Fruit fly (Drosophila melanogaster) whole organism, prepupa: ENCODE results near the gene ro.

Source experiments
- Blimp-1 ChIP-seq: fragments of 200-800 bp; sonication (Bioruptor generic); optimal IDR thresholded peaks from 3 replicates; lab custom pipeline; 2017; ENCODE audit warnings: missing biosample characterization, missing genetic modification characterization, mild to moderate bottlenecking, moderate library complexity, missing genetic modification reagents
- CG10669 ChIP-seq: fragments of 200-800 bp; sonication (Bioruptor generic); optimal IDR thresholded peaks from 3 replicates; lab custom pipeline; 2018; ENCODE audit warnings: missing biosample characterization, mild to moderate bottlenecking, missing genetic modification characterization, moderate library complexity
- CG11294 ChIP-seq: fragments of 200-800 bp; sonication (Bioruptor generic); IDR thresholded peaks from 2 replicates; pipeline ENCODE4 v1.3.6; 2022; ENCODE audit warnings: missing biosample characterization, missing genetic modification characterization
- CG11762 ChIP-seq: fragments of 200-800 bp; sonication (Bioruptor generic); optimal IDR thresholded peaks from 3 replicates; lab custom pipeline; 2016; ENCODE audit warnings: missing biosample characterization, missing genetic modification characterization; ENCODE audit not compliant: insufficient read depth
- CG11902 ChIP-seq: fragments of 200-800 bp; sonication (Bioruptor generic); optimal IDR thresholded peaks from 3 replicates; lab custom pipeline; 2016; ENCODE audit warnings: missing biosample characterization, missing genetic modification characterization
- CG1621 ChIP-seq: fragments of 200-800 bp; sonication (Bioruptor generic); optimal IDR thresholded peaks from 3 replicates; lab custom pipeline; 2018; ENCODE audit warnings: missing biosample characterization, mild to moderate bottlenecking, missing genetic modification characterization
- CG16779 ChIP-seq: fragments of 200-800 bp; sonication (Bioruptor generic); optimal IDR thresholded peaks from 3 replicates; lab custom pipeline; 2017; ENCODE audit warnings: missing biosample characterization, mild to moderate bottlenecking, missing genetic modification characterization
- CG3032 ChIP-seq: fragments of 200-800 bp; optimal IDR thresholded peaks from 2 replicates; lab custom pipeline; 2019; ENCODE audit warnings: missing biosample characterization, mild to moderate bottlenecking, missing genetic modification characterization, moderate library complexity
- CG31627 ChIP-seq: fragments of 200-800 bp; sonication (Bioruptor generic); optimal IDR thresholded peaks from 3 replicates; lab custom pipeline; 2016; ENCODE audit warnings: missing biosample characterization, missing genetic modification characterization
- CG32006 ChIP-seq: fragments of 200-800 bp; sonication (Bioruptor generic); optimal IDR thresholded peaks from 3 replicates; lab custom pipeline; 2017; ENCODE audit warnings: missing biosample characterization, mild to moderate bottlenecking, missing genetic modification characterization
- CG34406 ChIP-seq: fragments of 200-800 bp; sonication (Bioruptor generic); optimal IDR thresholded peaks from 3 replicates; lab custom pipeline; 2016; ENCODE audit warnings: missing biosample characterization, missing genetic modification characterization
- CG3919 ChIP-seq: fragments of 200-800 bp; sonication (Bioruptor generic); optimal IDR thresholded peaks from 3 replicates; lab custom pipeline; 2016; ENCODE audit warnings: missing biosample characterization, missing genetic modification characterization
- CG4318 ChIP-seq: fragments of 200-800 bp; sonication (Bioruptor generic); optimal IDR thresholded peaks from 3 replicates; lab custom pipeline; 2017; ENCODE audit warnings: missing biosample characterization, mild to moderate bottlenecking, missing genetic modification characterization
- CG6163 ChIP-seq: fragments of 200-800 bp; sonication (Bioruptor generic); IDR thresholded peaks from 3 replicates; pipeline ENCODE4 v1.3.6; 2022; ENCODE audit warnings: missing biosample characterization, missing genetic modification characterization
- CG6792 ChIP-seq: fragments of 200-800 bp; sonication (Bioruptor generic); optimal IDR thresholded peaks from 3 replicates; lab custom pipeline; 2016; ENCODE audit warnings: missing biosample characterization, missing genetic modification characterization
- CG6808 ChIP-seq: fragments of 200-800 bp; sonication (Bioruptor generic); optimal IDR thresholded peaks from 3 replicates; lab custom pipeline; 2017; ENCODE audit warnings: missing biosample characterization, missing genetic modification characterization, mild to moderate bottlenecking, moderate library complexity, missing genetic modification reagents
- CG6854 ChIP-seq: fragments of 200-800 bp; sonication (Bioruptor generic); optimal IDR thresholded peaks from 2 replicates; lab custom pipeline; 2017; ENCODE audit warnings: missing biosample characterization, mild to moderate bottlenecking, missing genetic modification characterization
- CG7368 ChIP-seq: fragments of 200-800 bp; sonication (Bioruptor generic); optimal IDR thresholded peaks from 3 replicates; lab custom pipeline; 2016; ENCODE audit warnings: missing biosample characterization, missing genetic modification characterization
- CG8119 ChIP-seq: fragments of 200-800 bp; sonication (Bioruptor generic); IDR thresholded peaks from 3 replicates; pipeline ENCODE4 v1.3.6; 2022; ENCODE audit warnings: missing biosample characterization, missing genetic modification characterization
- CG8319 ChIP-seq: fragments of 200-800 bp; sonication (Bioruptor generic); optimal IDR thresholded peaks from 3 replicates; lab custom pipeline; 2016; ENCODE audit warnings: missing biosample characterization, missing genetic modification characterization
- CG9139 ChIP-seq: fragments of 200-800 bp; sonication (Bioruptor generic); optimal IDR thresholded peaks from 3 replicates; lab custom pipeline; 2017; ENCODE audit warnings: missing biosample characterization, mild to moderate bottlenecking, missing genetic modification characterization
- Eip75B ChIP-seq: fragments of 200-800 bp; sonication (Bioruptor generic); optimal IDR thresholded peaks from 3 replicates; lab custom pipeline; 2016; ENCODE audit warnings: missing biosample characterization, missing genetic modification characterization
- Eip78C ChIP-seq: fragments of 200-800 bp; sonication (Bioruptor generic); peaks from one replicate; lab custom pipeline; 2016; ENCODE audit warnings: missing biosample characterization, missing genetic modification characterization
- Eip93F ChIP-seq: fragments of 200-800 bp; sonication (Bioruptor generic); optimal IDR thresholded peaks from 2 replicates; lab custom pipeline; 2016; ENCODE audit warnings: missing biosample characterization, mild to moderate bottlenecking, missing genetic modification characterization
- Ets96B ChIP-seq: fragments of 200-800 bp; optimal IDR thresholded peaks from 2 replicates; lab custom pipeline; 2019; ENCODE audit warnings: missing biosample characterization, mild to moderate bottlenecking, missing genetic modification characterization, moderate library complexity
- Gug ChIP-seq: fragments of 200-800 bp; sonication (Bioruptor generic); IDR thresholded peaks from 2 replicates; pipeline ENCODE4 v1.3.6; 2022; ENCODE audit warnings: missing biosample characterization, missing genetic modification characterization
- Hr39 ChIP-seq: fragments of 200-800 bp; sonication (Bioruptor generic); optimal IDR thresholded peaks from 2 replicates; lab custom pipeline; 2016; ENCODE audit warnings: missing biosample characterization, missing genetic modification characterization
- Hr4 ChIP-seq: fragments of 200-800 bp; sonication (Bioruptor generic); optimal IDR thresholded peaks from 3 replicates; lab custom pipeline; 2016; ENCODE audit warnings: missing biosample characterization, missing genetic modification characterization
- Lpt ChIP-seq: fragments of 200-800 bp; sonication (Bioruptor generic); optimal IDR thresholded peaks from 3 replicates; lab custom pipeline; 2016; ENCODE audit warnings: missing biosample characterization, missing genetic modification characterization
- Smox ChIP-seq: fragments of 200-800 bp; sonication (Bioruptor generic); optimal IDR thresholded peaks from 3 replicates; lab custom pipeline; 2016; ENCODE audit warnings: missing biosample characterization, missing genetic modification characterization
- Sox15 ChIP-seq: fragments of 200-800 bp; sonication (Bioruptor generic); optimal IDR thresholded peaks from 3 replicates; lab custom pipeline; 2016; ENCODE audit warnings: missing biosample characterization, missing genetic modification characterization
- achi ChIP-seq: fragments of 200-800 bp; sonication (Bioruptor generic); optimal IDR thresholded peaks from 3 replicates; lab custom pipeline; 2016; ENCODE audit warnings: missing biosample characterization, missing genetic modification characterization
- acj6 ChIP-seq: fragments of 200-800 bp; sonication (Bioruptor generic); optimal IDR thresholded peaks from 3 replicates; lab custom pipeline; 2016; ENCODE audit warnings: missing biosample characterization, missing genetic modification characterization
- cyc ChIP-seq: fragments of 200-800 bp; sonication (Bioruptor generic); optimal IDR thresholded peaks from 3 replicates; lab custom pipeline; 2016; ENCODE audit warnings: missing biosample characterization, missing genetic modification characterization
- dac ChIP-seq: fragments of 200-800 bp; sonication (Bioruptor generic); optimal IDR thresholded peaks from 2 replicates; lab custom pipeline; 2017; ENCODE audit warnings: missing biosample characterization, mild to moderate bottlenecking, missing genetic modification characterization
- dsx ChIP-seq: fragments of 200-800 bp; optimal IDR thresholded peaks from 3 replicates; lab custom pipeline; 2019; ENCODE audit warnings: missing biosample characterization, mild to moderate bottlenecking, missing genetic modification characterization, moderate library complexity; ENCODE audit not compliant: poor library complexity, severe bottlenecking
- eg ChIP-seq: fragments of 200-800 bp; sonication (Bioruptor generic); IDR thresholded peaks from 3 replicates; pipeline ENCODE4 v1.3.6; 2022; ENCODE audit warnings: missing biosample characterization, missing genetic modification characterization
- esn ChIP-seq: fragments of 200-800 bp; sonication (Bioruptor generic); optimal IDR thresholded peaks from 2 replicates; lab custom pipeline; 2016; ENCODE audit warnings: missing biosample characterization, mild to moderate bottlenecking, missing genetic modification characterization, moderate library complexity
- fd85E ChIP-seq: fragments of 200-800 bp; sonication (Bioruptor generic); optimal IDR thresholded peaks from 3 replicates; lab custom pipeline; 2016; ENCODE audit warnings: missing biosample characterization, missing genetic modification characterization
- lz ChIP-seq: fragments of 200-800 bp; sonication (Bioruptor generic); optimal IDR thresholded peaks from 3 replicates; lab custom pipeline; 2016; ENCODE audit warnings: missing biosample characterization, missing genetic modification characterization
- net ChIP-seq: fragments of 200-800 bp; sonication (Bioruptor generic); optimal IDR thresholded peaks from 3 replicates; lab custom pipeline; 2016; ENCODE audit warnings: missing biosample characterization, missing genetic modification characterization
- pdm3 ChIP-seq: fragments of 200-800 bp; sonication (Bioruptor generic); optimal IDR thresholded peaks from 3 replicates; lab custom pipeline; 2016; ENCODE audit warnings: missing biosample characterization, missing genetic modification characterization
- salr ChIP-seq, 2 experiments: fragments of 200-800 bp; sonication (Bioruptor generic); optimal IDR thresholded peaks; 3 replicates each; lab custom pipeline; 2016 to 2018; ENCODE audit warnings: missing biosample characterization in 2 of 2, missing genetic modification characterization in 2 of 2, mild to moderate bottlenecking in 1 of 2
- ss ChIP-seq, 2 experiments: fragments of 200-800 bp; sonication (Bioruptor generic); optimal IDR thresholded peaks; 2 replicates in 1 of 2; 3 replicates in 1 of 2; lab custom pipeline; 2017 to 2018; ENCODE audit warnings: mild to moderate bottlenecking in 2 of 2, missing biosample characterization in 2 of 2, missing genetic modification characterization in 2 of 2, moderate library complexity in 1 of 2
- svp ChIP-seq: fragments of 200-800 bp; sonication (Bioruptor generic); peaks from one replicate; lab custom pipeline; 2016; ENCODE audit warnings: missing biosample characterization, missing genetic modification characterization
- topi ChIP-seq: fragments of 200-800 bp; sonication (Bioruptor generic); optimal IDR thresholded peaks from 3 replicates; lab custom pipeline; 2016; ENCODE audit warnings: missing biosample characterization, missing genetic modification characterization
- vri ChIP-seq: fragments of 200-800 bp; sonication (Bioruptor generic); optimal IDR thresholded peaks from 3 replicates; lab custom pipeline; 2016; ENCODE audit warnings: missing biosample characterization, mild to moderate bottlenecking, missing genetic modification characterization

ro gene

DNA sequence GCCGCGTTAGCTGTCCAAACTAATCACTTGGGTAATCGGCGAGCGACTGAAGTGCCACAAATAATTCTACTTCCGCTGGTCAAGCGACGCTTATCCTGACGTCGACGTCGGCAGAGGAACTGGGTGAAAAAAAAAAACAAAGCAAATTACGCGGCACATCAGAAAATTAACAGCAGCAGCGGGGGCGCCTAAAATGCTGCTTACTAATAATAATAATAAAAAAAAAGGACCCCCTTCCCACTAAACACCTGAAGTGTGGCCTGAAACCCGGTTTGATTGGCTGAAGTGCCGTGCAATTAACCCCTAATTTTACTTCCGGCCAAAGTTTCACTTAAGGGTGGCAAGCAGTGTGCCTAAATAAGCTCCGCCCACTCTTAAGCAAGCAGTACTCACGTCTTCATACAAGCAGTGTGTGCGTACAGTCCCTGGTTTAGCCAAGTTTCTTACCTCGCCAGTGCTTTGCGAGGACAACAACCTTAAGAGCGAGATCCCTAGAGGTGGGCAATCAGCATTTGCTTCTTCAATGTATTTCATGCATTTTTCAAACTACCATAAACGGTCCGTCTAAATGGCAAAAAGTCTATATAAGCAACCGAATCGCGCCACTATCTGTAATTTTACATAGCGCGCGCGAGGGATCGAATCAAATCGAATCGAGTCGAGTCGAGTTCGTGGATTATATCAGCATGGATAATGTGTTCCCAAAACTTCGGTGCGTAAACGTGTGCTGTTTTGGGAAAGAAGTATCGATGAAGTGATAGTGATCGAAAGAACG lies at the start of gene ro, which contains the start of gene T48 (continued):
- TF ChIP-seq CG6854 (GFP tag; lab: Kevin White, UChicago) (no peak), CG6163 (GFP tag; lab: Robert Waterston, UW) (peak; percentile 7; the same call in 1 of the 3 replicates), Ets96B (tag; lab: Kevin White, UChicago) (no peak), topi (peak; percentile 5), Gug (no peak), CG3919 (GFP tag; lab: Kevin White, UChicago) (no peak), lz (GFP tag; lab: Kevin White, UChicago) (no peak), CG34406 (GFP tag; lab: Kevin White, UChicago) (no peak), CG8119 (GFP tag; lab: Robert Waterston, UW) (no peak; the same call in 2 of the 3 replicates)

DNA sequence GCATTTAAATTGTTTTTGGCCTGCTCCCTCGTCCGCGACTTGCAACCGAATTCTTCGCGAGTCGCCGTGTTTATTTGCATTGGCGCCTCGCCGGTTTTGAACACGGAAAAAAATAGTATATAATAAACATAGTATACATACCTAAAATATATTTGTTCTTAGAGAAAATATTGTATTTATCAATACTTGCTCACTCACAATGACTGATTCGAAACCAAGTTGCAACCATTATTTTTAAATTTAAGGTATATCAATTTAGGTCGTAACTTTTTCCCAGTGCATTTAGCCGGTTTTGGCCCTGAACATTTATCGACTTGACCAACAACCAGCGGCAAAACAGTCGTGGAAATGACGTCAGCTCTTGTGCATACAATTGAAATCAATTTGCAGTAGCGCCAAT lies 47.5 kb upstream of the ro start:
- peak; percentile 87 for TF ChIP-seq Lpt
- peak; percentile 75 for TF ChIP-seq dac (GFP tag; lab: Kevin White, UChicago)
- peak; percentile 97 for TF ChIP-seq CG8119 (GFP tag; lab: Robert Waterston, UW)
- peak; percentile 95 for TF ChIP-seq Eip78C (GFP tag; lab: Kevin White, UChicago)
- TF ChIP-seq CG6854 (GFP tag; lab: Kevin White, UChicago): peak; percentile 91
- peak; percentile 77 for TF ChIP-seq CG11294
- peak; percentile 91 for TF ChIP-seq Hr4 (GFP tag; lab: Kevin White, UChicago)
- TF ChIP-seq acj6 (GFP tag; lab: Kevin White, UChicago): peak; percentile 92
- peak; percentile 85 for TF ChIP-seq CG7368
- TF ChIP-seq Ets96B (tag; lab: Kevin White, UChicago): peak; percentile 69
- TF ChIP-seq Blimp-1: peak; percentile 80
- peak; percentile 83 for TF ChIP-seq Sox15 (GFP tag; lab: Kevin White, UChicago)
- TF ChIP-seq dsx (GFP tag; lab: Kevin White, UChicago): peak; percentile 84
- peak; percentile 95 for TF ChIP-seq CG6163 (GFP tag; lab: Robert Waterston, UW)
- TF ChIP-seq CG11902 (GFP tag; lab: Kevin White, UChicago): peak; percentile 73
- peak; percentile 88 for TF ChIP-seq pdm3 (GFP tag; lab: Kevin White, UChicago)
- peak; percentile 11 for TF ChIP-seq Eip93F (GFP tag; lab: Kevin White, UChicago)
- peak; percentile 93 for TF ChIP-seq eg (GFP tag; lab: Robert Waterston, UW)
- peak; percentile 93 for TF ChIP-seq esn (GFP tag; lab: Kevin White, UChicago)
- TF ChIP-seq CG4318 (GFP tag; lab: Kevin White, UChicago): peak; percentile 82
- TF ChIP-seq CG1621 (tag; lab: Kevin White, UChicago): peak; percentile 82
- peak; percentile 94 for TF ChIP-seq CG32006 (GFP tag; lab: Kevin White, UChicago)
- peak; percentile 58 for TF ChIP-seq fd85E (GFP tag; lab: Kevin White, UChicago)
- peak; percentile 83 for TF ChIP-seq CG8319 (GFP tag; lab: Kevin White, UChicago)
- peak; percentile 79 for TF ChIP-seq cyc (GFP tag; lab: Kevin White, UChicago)
- TF ChIP-seq CG6792 (GFP tag; lab: Kevin White, UChicago): peak; percentile 87
- TF ChIP-seq CG16779 (tag; lab: Kevin White, UChicago): peak; percentile 53
- TF ChIP-seq CG6808 (GFP tag; lab: Kevin White, UChicago): peak; percentile 79
- TF ChIP-seq salr (GFP tag; optimal IDR thresholded peaks at IDR 0.05; lab: Kevin White, UChicago): peak; percentile 61 to 90
- TF ChIP-seq ss (GFP tag; optimal IDR thresholded peaks at IDR 0.05; lab: Kevin White, UChicago): peak; percentile 72 to 84
- TF ChIP-seq Hr39 (GFP tag; lab: Kevin White, UChicago): peak; percentile 84
- TF ChIP-seq topi: peak; percentile 87
- TF ChIP-seq CG9139 (GFP tag; lab: Kevin White, UChicago): peak; percentile 52
- TF ChIP-seq CG11762 (GFP tag; lab: Kevin White, UChicago): peak; percentile 71
- peak; percentile 84 for TF ChIP-seq Gug
- TF ChIP-seq Smox (GFP tag; lab: Kevin White, UChicago): peak; percentile 90
- peak; percentile 73 for TF ChIP-seq CG3032 (tag; lab: Kevin White, UChicago)
- TF ChIP-seq CG34406 (GFP tag; lab: Kevin White, UChicago): peak; percentile 96
- TF ChIP-seq achi: peak; percentile 91
- TF ChIP-seq svp: peak; percentile 86
- peak; percentile 70 for TF ChIP-seq Eip75B (GFP tag; lab: Kevin White, UChicago)
- peak; percentile 80 for TF ChIP-seq lz (GFP tag; lab: Kevin White, UChicago)
- peak; percentile 91 for TF ChIP-seq vri (GFP tag; lab: Kevin White, UChicago)
- peak; percentile 94 for TF ChIP-seq net (GFP tag; lab: Kevin White, UChicago)
- TF ChIP-seq CG31627 (GFP tag; lab: Kevin White, UChicago): peak; percentile 87
- peak; percentile 79 for TF ChIP-seq CG10669 (GFP tag; lab: Kevin White, UChicago)
